Fruit fly (Drosophila melanogaster) Kc167 (cell line): ENCODE data around the gene Grip163.

ENCODE experiments used
- h ChIP-seq: fragments of >200 bp; optimal IDR thresholded peaks from 3 replicates; lab custom pipeline; 2018; ENCODE audit warnings: missing external identifiers
- insv ChIP-seq: fragments of >200 bp; optimal IDR thresholded peaks from 3 replicates; lab custom pipeline; 2018; ENCODE audit warnings: missing external identifiers
- psq ChIP-seq: fragments of >200 bp; optimal IDR thresholded peaks from 2 replicates; lab custom pipeline; 2017; ENCODE audit warnings: missing external identifiers
- ttk ChIP-seq: sonication (Bioruptor generic); optimal IDR thresholded peaks from 2 replicates; lab custom pipeline; 2017; ENCODE audit warnings: missing external identifiers

DNA sequence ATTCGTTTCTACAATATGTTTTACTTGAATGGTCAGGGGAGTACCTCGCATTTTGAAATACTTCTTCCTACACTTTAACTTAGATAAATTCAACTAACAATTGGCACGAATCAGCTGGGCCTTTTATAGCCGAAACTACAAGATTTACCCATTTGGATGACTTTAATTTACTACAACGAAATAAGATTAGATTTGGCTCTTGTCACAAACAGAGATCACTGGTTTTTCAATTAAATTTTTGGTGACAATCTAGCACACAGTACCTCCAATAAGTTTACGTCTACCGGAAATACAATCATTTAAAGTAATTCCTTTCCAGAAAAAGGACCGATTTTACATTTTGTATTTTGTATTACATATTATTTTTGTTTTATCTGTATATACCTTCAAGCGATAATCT is 53.2 kb downstream of the Grip163 start, which contains the start of gene CG5883:
- no peak for TF ChIP-seq h (lab: Kevin White, UChicago)
- TF ChIP-seq ttk = no peak
- no peak for TF ChIP-seq insv (lab: Kevin White, UChicago)
- no peak for TF ChIP-seq psq (lab: Kevin White, UChicago)
